Fruit fly (Drosophila melanogaster) whole organism, adult: ENCODE results near the gene Cdc14.

Experiments used
- CG7045 ChIP-seq: fragments of 200-800 bp; sonication (Bioruptor generic); optimal IDR thresholded peaks from 2 replicates; lab custom pipeline; 2017; ENCODE audit warnings: missing biosample characterization, mild to moderate bottlenecking, missing genetic modification characterization
- Crg-1 ChIP-seq: fragments of 200-800 bp; sonication (Bioruptor generic); optimal IDR thresholded peaks from 2 replicates; lab custom pipeline; 2016; ENCODE audit warnings: missing biosample characterization, missing genetic modification characterization
- Hr96 ChIP-seq: fragments of 200-800 bp; sonication (Bioruptor generic); optimal IDR thresholded peaks from 2 replicates; lab custom pipeline; 2016; ENCODE audit warnings: missing biosample characterization, missing genetic modification characterization

dm6 chr2L:7828901-7829300 lies 18.4 kb upstream of the Cdc14 start:
- TF ChIP-seq CG7045 (no peak), Hr96 (GFP tag; lab: Kevin White, UChicago) (no peak), Crg-1 (no peak)
